Worm (Caenorhabditis elegans): ENCODE results near the gene str-136.

- TF ChIP-seq flt-1 (GFP tag; IDR thresholded peaks at IDR 0.05) (no peak), ztf-23 (GFP tag; IDR thresholded peaks at IDR 0.05) (no peak), med-1 (GFP tag; optimal IDR thresholded peaks at IDR 0.05; ENCODE audit: insufficient read depth) (no peak), T22C8.4 (GFP tag; IDR thresholded peaks at IDR 0.05) (no peak)
These were observed 2.0 kb upstream of the str-136 start, which contains the start of gene str-135 for ce11 chrV:8280770-8281169.

All from whole organism, midembryonic.